Fruit fly (Drosophila melanogaster) Kc167 (cell line): ENCODE measurements around the gene kz.

ENCODE experiments used
- Myc ChIP-seq: fragments of >200 bp; optimal IDR thresholded peaks from 2 replicates; lab custom pipeline; 2017; ENCODE audit warnings: missing external identifiers
- h ChIP-seq: fragments of >200 bp; optimal IDR thresholded peaks from 3 replicates; lab custom pipeline; 2018; ENCODE audit warnings: missing external identifiers
- psq ChIP-seq: fragments of >200 bp; optimal IDR thresholded peaks from 2 replicates; lab custom pipeline; 2017; ENCODE audit warnings: missing external identifiers
- ttk ChIP-seq: sonication (Bioruptor generic); optimal IDR thresholded peaks from 2 replicates; lab custom pipeline; 2017; ENCODE audit warnings: missing external identifiers

- TF ChIP-seq psq (lab: Kevin White, UChicago) (no peak), h (lab: Kevin White, UChicago) (no peak), ttk (lab: Kevin White, UChicago) (no peak), Myc (lab: Kevin White, UChicago) (no peak)
These were observed 48.0 kb downstream of the kz start, which contains the start of gene CG14053 for dm6 chrX:2193809-2194207.
